Fruit fly (Drosophila melanogaster) Kc167 (cell line): ENCODE results near the gene InR.

ENCODE experiments used
- Myc ChIP-seq: fragments of >200 bp; optimal IDR thresholded peaks from 2 replicates; lab custom pipeline; 2017; ENCODE audit warnings: missing external identifiers
- Sin3A ChIP-seq: fragments of >200 bp; optimal IDR thresholded peaks from 2 replicates; lab custom pipeline; 2018; ENCODE audit warnings: missing external identifiers
- h ChIP-seq: fragments of >200 bp; optimal IDR thresholded peaks from 3 replicates; lab custom pipeline; 2018; ENCODE audit warnings: missing external identifiers
- insv ChIP-seq: fragments of >200 bp; optimal IDR thresholded peaks from 3 replicates; lab custom pipeline; 2018; ENCODE audit warnings: missing external identifiers
- ttk ChIP-seq: sonication (Bioruptor generic); optimal IDR thresholded peaks from 2 replicates; lab custom pipeline; 2017; ENCODE audit warnings: missing external identifiers

DNA sequence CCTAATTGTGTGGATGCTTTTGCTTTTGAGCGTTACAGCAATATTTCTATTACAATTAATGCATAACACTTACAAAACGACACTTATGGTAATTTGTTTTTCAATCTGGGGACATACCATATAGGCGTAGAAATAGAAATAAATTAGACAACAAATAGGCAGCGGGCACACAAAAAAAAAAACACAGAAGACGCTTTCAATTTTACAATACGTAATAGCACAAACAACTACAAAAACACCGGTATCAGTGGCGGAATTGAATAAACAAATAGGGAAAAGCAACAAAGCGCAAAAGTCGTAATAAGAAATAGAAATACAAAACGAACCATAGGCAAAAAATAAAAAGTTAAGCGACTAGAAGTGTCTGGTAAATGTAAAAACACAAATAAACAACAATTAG is 26.0 kb downstream of the InR start:
- no peak for TF ChIP-seq h (lab: Kevin White, UChicago)
- no peak for TF ChIP-seq ttk (lab: Kevin White, UChicago)
- TF ChIP-seq Sin3A (lab: Kevin White, UChicago): no peak
- no peak for TF ChIP-seq Myc (lab: Kevin White, UChicago)
- no peak for TF ChIP-seq insv (lab: Kevin White, UChicago)
